Worm (Caenorhabditis elegans): Measurements from ENCODE around the gene F57A10.2.

ce11 chrV:15766122-15766594, at the start of gene F57A10.2, which contains the start of gene haf-3:
- TF ChIP-seq W03F9.2 (tag; optimal IDR thresholded peaks at IDR 0.05) (peak; percentile 95), dao-5 (tag; optimal IDR thresholded peaks at IDR 0.05) (no peak)
